Worm (Caenorhabditis elegans): ENCODE results near the gene F21C10.9.

The F21C10.9 gene

ce11 chrV:9055644-9056043 lies 42.9 kb downstream of the F21C10.9 start:
- TF ChIP-seq unc-62 (GFP tag; optimal IDR thresholded peaks at IDR 0.05): no peak

ce11 chrV:9054771-9055170 lies 43.7 kb downstream of the F21C10.9 start, which contains the start of gene swm-1:
Gene swm-1, minus strand, starts transcription at chrV:9054871.
- no peak for TF ChIP-seq unc-62 (GFP tag; optimal IDR thresholded peaks at IDR 0.05)

DNA sequence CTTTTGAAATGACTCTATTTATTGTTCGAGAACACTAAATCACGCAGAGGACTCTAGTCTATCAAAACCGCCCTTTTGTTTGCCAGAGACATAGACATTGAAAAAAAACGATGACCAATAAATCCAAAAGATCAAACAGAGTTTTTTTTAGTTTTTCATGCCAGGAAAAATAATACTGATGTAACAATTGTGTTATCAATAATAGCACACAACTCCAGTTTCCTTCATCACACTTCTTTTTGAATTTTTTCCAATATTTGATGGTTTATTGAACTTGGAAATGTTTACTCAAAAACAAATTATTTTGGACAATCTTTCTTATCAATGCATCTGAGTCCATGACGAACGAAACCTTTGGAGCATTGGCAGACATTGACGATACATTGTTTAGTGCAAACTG lies 44.5 kb downstream of the F21C10.9 start, which contains the start of gene C25E10.8:
Gene C25E10.8 (minus strand): TSS at position 101 of the 400 bp plus-strand sequence.
- no peak for TF ChIP-seq unc-62 (GFP tag; optimal IDR thresholded peaks at IDR 0.05)

ce11 chrV:9053235-9053634 lies 45.3 kb downstream of the F21C10.9 start:
- TF ChIP-seq unc-62 (GFP tag; optimal IDR thresholded peaks at IDR 0.05): no peak

- no peak for TF ChIP-seq unc-62 (GFP tag; optimal IDR thresholded peaks at IDR 0.05)
Measured at ce11 chrV:9051100-9051499, 47.4 kb downstream of the F21C10.9 start, which contains the start of gene C25E10.7. Gene C25E10.7, minus strand, starts transcription at chrV:9051200.

ce11 chrV:9049271-9049670 lies 49.2 kb downstream of the F21C10.9 start:
- TF ChIP-seq unc-62 (GFP tag; optimal IDR thresholded peaks at IDR 0.05): no peak

- TF ChIP-seq unc-62 (GFP tag; optimal IDR thresholded peaks at IDR 0.05): no peak
Measured at ce11 chrV:9047555-9048049, 50.9 kb downstream of the F21C10.9 start, which contains the start of gene C25E10.17. Gene C25E10.17, minus strand, starts transcription at chrV:9047605.
